Worm (Caenorhabditis elegans) whole organism, late embryonic: ENCODE measurements around the gene Y38F1A.1.

Experiments
- C08G9.2 ChIP-seq: sonication (generic microtip); optimal IDR thresholded peaks from 2 replicates; lab custom pipeline; 2016; ENCODE audit warnings: mild to moderate bottlenecking, missing genetic modification characterization, moderate library complexity, missing compliant biosample characterization
- C38D4.7 ChIP-seq: fragments of 200-800 bp; sonication (Bioruptor generic); optimal IDR thresholded peaks from 2 replicates; lab custom pipeline; 2018; ENCODE audit warnings: mild to moderate bottlenecking, missing genetic modification characterization, moderate library complexity, missing compliant biosample characterization
- K02D7.2 ChIP-seq: sonication (generic microtip); optimal IDR thresholded peaks from 2 replicates; lab custom pipeline; 2017; ENCODE audit warnings: mild to moderate bottlenecking, missing genetic modification characterization, missing compliant biosample characterization
- K09A11.1 ChIP-seq: sonication (generic microtip); optimal IDR thresholded peaks from 2 replicates; lab custom pipeline; 2017; ENCODE audit warnings: antibody characterized with exemption, mild to moderate bottlenecking, missing genetic modification characterization, missing compliant biosample characterization; ENCODE audit not compliant: insufficient read depth
- T23F11.4 ChIP-seq: fragments of 200-800 bp; sonication (Bioruptor generic); optimal IDR thresholded peaks from 2 replicates; lab custom pipeline; 2018; ENCODE audit warnings: mild to moderate bottlenecking, missing genetic modification characterization, missing compliant biosample characterization
- ahr-1 ChIP-seq: sonication (generic microtip); optimal IDR thresholded peaks from 2 replicates; lab custom pipeline; 2016; ENCODE audit warnings: missing genetic modification characterization, missing compliant biosample characterization
- ama-1 ChIP-seq: fragments of 150-350 bp; optimal IDR thresholded peaks from 2 replicates; lab custom pipeline; 2014
- ceh-14 ChIP-seq: sonication (generic microtip); optimal IDR thresholded peaks from 2 replicates; lab custom pipeline; 2016; ENCODE audit warnings: missing genotype, missing genetic modification characterization, missing compliant biosample characterization
- ceh-18 ChIP-seq: sonication (generic microtip); optimal IDR thresholded peaks from 2 replicates; lab custom pipeline; 2016; ENCODE audit warnings: missing genetic modification characterization, missing compliant biosample characterization
- ceh-19 ChIP-seq: fragments of 200-800 bp; sonication (Bioruptor generic); optimal IDR thresholded peaks from 2 replicates; lab custom pipeline; 2018; ENCODE audit warnings: mild to moderate bottlenecking, missing genetic modification characterization, missing compliant biosample characterization
- ceh-2 ChIP-seq: sonication (generic microtip); optimal IDR thresholded peaks from 2 replicates; lab custom pipeline; 2016; ENCODE audit warnings: missing genotype, missing genetic modification characterization, missing compliant biosample characterization
- ceh-30 ChIP-seq: fragments of 150-350 bp; optimal IDR thresholded peaks from 2 replicates; lab custom pipeline; 2014; ENCODE audit warnings: missing biosample characterization, missing genetic modification characterization
- ceh-31 ChIP-seq: sonication (generic microtip); optimal IDR thresholded peaks from 2 replicates; lab custom pipeline; 2016; ENCODE audit warnings: missing genetic modification characterization, missing compliant biosample characterization
- ceh-48 ChIP-seq: sonication (generic microtip); optimal IDR thresholded peaks from 2 replicates; lab custom pipeline; 2016; ENCODE audit warnings: missing genetic modification characterization, inconsistent platforms, missing compliant biosample characterization
- ceh-6 ChIP-seq: fragments of 200-800 bp; sonication (Bioruptor generic); optimal IDR thresholded peaks from 2 replicates; lab custom pipeline; 2018; ENCODE audit warnings: mild to moderate bottlenecking, missing genetic modification characterization, missing compliant biosample characterization
- che-1 ChIP-seq: sonication (generic microtip); optimal IDR thresholded peaks from 2 replicates; lab custom pipeline; 2016; ENCODE audit warnings: mild to moderate bottlenecking, missing genetic modification characterization, missing compliant biosample characterization
- dmd-4 ChIP-seq: sonication (generic microtip); optimal IDR thresholded peaks from 2 replicates; lab custom pipeline; 2016; ENCODE audit warnings: borderline replicate concordance, missing genetic modification characterization, missing compliant biosample characterization
- dve-1 ChIP-seq: sonication (generic microtip); optimal IDR thresholded peaks from 2 replicates; lab custom pipeline; 2017; ENCODE audit warnings: antibody characterized with exemption, mild to moderate bottlenecking, missing genetic modification characterization, missing compliant biosample characterization
- elt-2 ChIP-seq: sonication (generic microtip); optimal IDR thresholded peaks from 2 replicates; lab custom pipeline; 2016; ENCODE audit warnings: missing genetic modification reagents, missing genetic modification characterization, missing compliant biosample characterization
- elt-4 ChIP-seq: sonication (generic microtip); optimal IDR thresholded peaks from 2 replicates; lab custom pipeline; 2016; ENCODE audit warnings: missing genetic modification characterization, missing compliant biosample characterization
- ets-4 ChIP-seq: sonication (generic microtip); optimal IDR thresholded peaks from 2 replicates; lab custom pipeline; 2016; ENCODE audit warnings: missing genetic modification characterization, missing compliant biosample characterization
- eyg-1 ChIP-seq: sonication (generic microtip); optimal IDR thresholded peaks from 2 replicates; lab custom pipeline; 2016; ENCODE audit warnings: missing genotype, missing genetic modification characterization, missing compliant biosample characterization
- fax-1 ChIP-seq: sonication (generic microtip); optimal IDR thresholded peaks from 2 replicates; lab custom pipeline; 2016; ENCODE audit warnings: missing genotype, missing genetic modification characterization, missing compliant biosample characterization
- fkh-6 ChIP-seq: sonication (generic microtip); optimal IDR thresholded peaks from 2 replicates; lab custom pipeline; 2016; ENCODE audit warnings: missing genetic modification characterization, missing compliant biosample characterization
- hlh-15 ChIP-seq: sonication (generic microtip); optimal IDR thresholded peaks from 2 replicates; lab custom pipeline; 2016; ENCODE audit warnings: missing genetic modification characterization, missing compliant biosample characterization
- lim-6 ChIP-seq: sonication (generic microtip); optimal IDR thresholded peaks from 2 replicates; lab custom pipeline; 2016; ENCODE audit warnings: missing genetic modification characterization, missing compliant biosample characterization
- lin-11 ChIP-seq: fragments of 200-800 bp; sonication (Bioruptor generic); optimal IDR thresholded peaks from 2 replicates; lab custom pipeline; 2018; ENCODE audit warnings: mild to moderate bottlenecking, missing genetic modification characterization, missing compliant biosample characterization
- mec-3 ChIP-seq: sonication (generic microtip); optimal IDR thresholded peaks from 2 replicates; lab custom pipeline; 2016; ENCODE audit warnings: borderline replicate concordance, missing genetic modification characterization, missing compliant biosample characterization
- nhr-11 ChIP-seq: fragments of 150-350 bp; optimal IDR thresholded peaks from 2 replicates; lab custom pipeline; 2014; ENCODE audit warnings: missing biosample characterization, missing genetic modification characterization
- odd-2 ChIP-seq: sonication (generic microtip); optimal IDR thresholded peaks from 2 replicates; lab custom pipeline; 2017; ENCODE audit warnings: antibody characterized with exemption, mild to moderate bottlenecking, missing genetic modification characterization, missing compliant biosample characterization
- pag-3 ChIP-seq: sonication (generic microtip); optimal IDR thresholded peaks from 2 replicates; lab custom pipeline; 2016; ENCODE audit warnings: missing compliant biosample characterization, missing genetic modification characterization, borderline replicate concordance
- pat-9 ChIP-seq: fragments of 200-800 bp; sonication (Bioruptor generic); optimal IDR thresholded peaks from 2 replicates; lab custom pipeline; 2018; ENCODE audit warnings: mild to moderate bottlenecking, missing genetic modification characterization, moderate library complexity, missing compliant biosample characterization
- pax-1 ChIP-seq: fragments of 150-350 bp; optimal IDR thresholded peaks from 2 replicates; lab custom pipeline; 2014; ENCODE audit warnings: missing biosample characterization, missing genetic modification characterization
- pha-2 ChIP-seq: sonication (generic microtip); optimal IDR thresholded peaks from 2 replicates; lab custom pipeline; 2017; ENCODE audit warnings: mild to moderate bottlenecking, missing genetic modification characterization, missing compliant biosample characterization
- pha-4 ChIP-seq: fragments of 150-350 bp; optimal IDR thresholded peaks from 2 replicates; lab custom pipeline; 2018; ENCODE audit warnings: missing biosample characterization, missing genetic modification reagents, missing genetic modification characterization
- pqm-1 ChIP-seq: sonication (generic microtip); optimal IDR thresholded peaks from 2 replicates; lab custom pipeline; 2016; ENCODE audit warnings: missing genetic modification characterization, missing compliant biosample characterization
- pros-1 ChIP-seq: fragments of 150-350 bp; optimal IDR thresholded peaks from 2 replicates; lab custom pipeline; 2014; ENCODE audit warnings: missing biosample characterization, missing genetic modification reagents, missing genetic modification characterization
- ref-2 ChIP-seq: sonication (generic microtip); optimal IDR thresholded peaks from 2 replicates; lab custom pipeline; 2016; ENCODE audit warnings: missing genetic modification characterization, missing compliant biosample characterization
- rnt-1 ChIP-seq: sonication (generic microtip); optimal IDR thresholded peaks from 2 replicates; lab custom pipeline; 2016; ENCODE audit warnings: missing genetic modification characterization, missing compliant biosample characterization
- sdc-2 ChIP-seq: sonication (generic microtip); optimal IDR thresholded peaks from 2 replicates; lab custom pipeline; 2016; ENCODE audit warnings: missing genotype, missing genetic modification characterization, missing compliant biosample characterization
- sox-2 ChIP-seq: fragments of 200-800 bp; sonication (Bioruptor generic); IDR thresholded peaks from 2 replicates; pipeline ENCODE4 v1.3.6; 2022; ENCODE audit warnings: missing genetic modification reagents, missing genetic modification characterization, missing compliant biosample characterization
- syd-9 ChIP-seq: sonication (generic microtip); optimal IDR thresholded peaks from 2 replicates; lab custom pipeline; 2016; ENCODE audit warnings: mild to moderate bottlenecking, missing genetic modification characterization, moderate library complexity, missing compliant biosample characterization
- tbx-2 ChIP-seq: sonication (generic microtip); optimal IDR thresholded peaks from 2 replicates; lab custom pipeline; 2016; ENCODE audit warnings: missing genetic modification characterization, missing compliant biosample characterization
- unc-42 ChIP-seq: sonication (generic microtip); optimal IDR thresholded peaks from 2 replicates; lab custom pipeline; 2016; ENCODE audit warnings: missing genotype, missing genetic modification characterization, missing compliant biosample characterization
- unc-55 ChIP-seq: sonication (generic microtip); optimal IDR thresholded peaks from 2 replicates; lab custom pipeline; 2017; ENCODE audit warnings: missing biosample characterization, missing genetic modification reagents, missing genetic modification characterization
- zip-5 ChIP-seq: sonication (generic microtip); optimal IDR thresholded peaks from 2 replicates; lab custom pipeline; 2016; ENCODE audit warnings: missing genetic modification characterization, missing compliant biosample characterization
- ztf-16 ChIP-seq: sonication (generic microtip); optimal IDR thresholded peaks from 2 replicates; lab custom pipeline; 2017; ENCODE audit warnings: missing genetic modification characterization, missing compliant biosample characterization

Gene Y38F1A.1

ce11 chrII:12953297-12953696 lies 1.3 kb downstream of the Y38F1A.1 start:
- TF ChIP-seq zip-5 (tag; lab: Kevin White, UChicago), result no peak
- no peak for TF ChIP-seq hlh-15 (tag; lab: Kevin White, UChicago)
- peak; percentile 9 for TF ChIP-seq ceh-18 (tag; lab: Kevin White, UChicago)
- TF ChIP-seq pha-4 (tag; lab: Kevin White, UChicago), result no peak
- no peak for TF ChIP-seq K09A11.1 (tag; lab: Kevin White, UChicago)
- peak; percentile 43 for TF ChIP-seq rnt-1
- TF ChIP-seq pqm-1 (tag; lab: Kevin White, UChicago), result no peak
- TF ChIP-seq ceh-48 (tag; lab: Kevin White, UChicago), result no peak
- TF ChIP-seq ets-4 (tag; lab: Kevin White, UChicago), result no peak
- TF ChIP-seq lim-6 (tag; lab: Kevin White, UChicago), result no peak
- TF ChIP-seq pat-9, result no peak
- no peak for TF ChIP-seq C08G9.2 (tag; lab: Kevin White, UChicago)
- no peak for TF ChIP-seq lin-11 (tag; lab: Kevin White, UChicago)
- no peak for TF ChIP-seq che-1 (tag; lab: Kevin White, UChicago)
- TF ChIP-seq pros-1 (tag; lab: Kevin White, UChicago), result no peak
- TF ChIP-seq C38D4.7, result no peak
- TF ChIP-seq fkh-6 (tag; lab: Kevin White, UChicago), result no peak
- TF ChIP-seq ceh-14 (tag; lab: Kevin White, UChicago), result no peak
- peak; percentile 67 for TF ChIP-seq unc-55 (GFP tag; lab: Kevin White, UChicago)
- no peak for TF ChIP-seq elt-4 (tag; lab: Kevin White, UChicago)
- TF ChIP-seq ceh-31 (tag; lab: Kevin White, UChicago), result peak; percentile 0
- peak; percentile 6 for TF ChIP-seq elt-2 (tag; lab: Kevin White, UChicago)
- TF ChIP-seq ahr-1, result no peak
- no peak for TF ChIP-seq sox-2 (GFP tag; lab: Robert Waterston, UW)
- TF ChIP-seq pax-1, result no peak
- TF ChIP-seq tbx-2 (tag; lab: Kevin White, UChicago), result peak; percentile 35

ce11 chrII:12948158-12948557 lies 6.4 kb downstream of the Y38F1A.1 start, which contains the start of gene F58G1.7:
Gene F58G1.7, minus strand, starts transcription at chrII:12948258.
- TF ChIP-seq ets-4 (tag; lab: Kevin White, UChicago) (no peak), ceh-14 (tag; lab: Kevin White, UChicago) (no peak), rnt-1 (no peak), lin-11 (tag; lab: Kevin White, UChicago) (no peak), T23F11.4 (GFP tag; lab: Kevin White, UChicago) (no peak), dve-1 (tag; lab: Kevin White, UChicago) (no peak), syd-9 (tag; lab: Kevin White, UChicago) (no peak), pag-3 (no peak), fkh-6 (tag; lab: Kevin White, UChicago) (no peak), ceh-30 (no peak), ceh-6 (GFP tag; lab: Kevin White, UChicago) (no peak), unc-42 (no peak), unc-55 (GFP tag; lab: Kevin White, UChicago) (no peak), fax-1 (tag; lab: Kevin White, UChicago) (no peak), mec-3 (tag; lab: Kevin White, UChicago) (no peak), tbx-2 (tag; lab: Kevin White, UChicago) (no peak), pat-9 (no peak)

DNA sequence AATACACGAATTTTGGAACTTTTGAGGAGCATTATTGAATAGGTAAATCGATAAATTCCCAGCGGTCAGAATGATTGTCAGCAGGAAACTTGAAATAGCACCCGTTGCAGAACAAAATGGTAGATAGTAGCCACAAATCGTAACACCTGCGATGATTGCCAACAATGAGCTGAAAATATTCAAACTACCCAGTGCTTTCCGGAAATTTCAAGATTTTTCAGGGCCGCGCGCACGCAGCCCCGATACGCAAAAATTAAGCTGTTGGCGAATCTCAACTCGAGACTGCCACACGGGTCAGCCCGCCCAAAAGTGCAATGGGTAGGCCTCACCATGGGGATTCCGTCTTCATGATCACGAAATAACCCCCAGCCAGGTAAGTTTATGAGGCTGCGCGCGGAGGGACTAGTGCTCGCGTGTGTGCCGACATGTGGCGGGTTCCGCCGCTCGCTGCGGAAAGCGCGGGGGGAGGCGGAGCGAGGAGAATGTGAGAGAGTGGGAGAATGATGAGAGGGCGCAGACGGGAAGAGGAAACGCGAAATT lies 9.9 kb downstream of the Y38F1A.1 start:
- TF ChIP-seq syd-9 (tag; lab: Kevin White, UChicago), result peak; percentile 50
- TF ChIP-seq ceh-14 (tag; lab: Kevin White, UChicago), result no peak
- TF ChIP-seq ama-1, result peak; percentile 99
- peak; percentile 67 for TF ChIP-seq sdc-2 (tag; lab: Kevin White, UChicago)
- no peak for TF ChIP-seq dmd-4 (tag; lab: Kevin White, UChicago)
- TF ChIP-seq unc-55 (GFP tag; lab: Kevin White, UChicago), result peak; percentile 8
- TF ChIP-seq fkh-6 (tag; lab: Kevin White, UChicago), result no peak
- no peak for TF ChIP-seq odd-2 (tag; lab: Kevin White, UChicago)
- peak; percentile 85 for TF ChIP-seq ref-2 (tag; lab: Kevin White, UChicago)
- no peak for TF ChIP-seq lim-6 (tag; lab: Kevin White, UChicago)
- TF ChIP-seq rnt-1, result peak; percentile 48
- peak; percentile 14 for TF ChIP-seq lin-11 (tag; lab: Kevin White, UChicago)
- TF ChIP-seq eyg-1 (tag; lab: Kevin White, UChicago), result peak; percentile 62
- no peak for TF ChIP-seq mec-3 (tag; lab: Kevin White, UChicago)
- TF ChIP-seq pha-2 (tag; lab: Kevin White, UChicago), result peak; percentile 78
- TF ChIP-seq ztf-16 (tag; lab: Kevin White, UChicago), result peak; percentile 44
- TF ChIP-seq pat-9, result peak; percentile 34
- TF ChIP-seq nhr-11, result no peak
- no peak for TF ChIP-seq K02D7.2 (tag; lab: Kevin White, UChicago)
- TF ChIP-seq ceh-2, result peak; percentile 47
- TF ChIP-seq pag-3, result no peak
- TF ChIP-seq ceh-18 (tag; lab: Kevin White, UChicago), result peak; percentile 79
- TF ChIP-seq unc-42, result peak; percentile 6
- TF ChIP-seq ceh-19 (GFP tag; lab: Kevin White, UChicago), result no peak
- TF ChIP-seq T23F11.4 (GFP tag; lab: Kevin White, UChicago), result no peak
